Fruit fly (Drosophila melanogaster): ENCODE results near the gene CG11596.

- no peak for TF ChIP-seq bab1 (GFP tag; optimal IDR thresholded peaks at IDR 0.05)
- TF ChIP-seq Hr96 (GFP tag; optimal IDR thresholded peaks at IDR 0.05): no peak
- no peak for TF ChIP-seq CG12768 (GFP tag; optimal IDR thresholded peaks at IDR 0.05)
- no peak for TF ChIP-seq cic (GFP tag; optimal IDR thresholded peaks at IDR 0.05)
- no peak for TF ChIP-seq cnc (optimal IDR thresholded peaks at IDR 0.05)
- no peak for TF ChIP-seq tj (GFP tag; optimal IDR thresholded peaks at IDR 0.05)
- no peak for TF ChIP-seq toe (GFP tag; optimal IDR thresholded peaks at IDR 0.05)
These were observed 37.2 kb downstream of the CG11596 start for dm6 chrX:1964409-1965345.
